Worm (Caenorhabditis elegans): ENCODE data around the gene ZK84.5.

ZK84.5 gene

ce11 chrII:6061495-6061894 lies 45.2 kb upstream of the ZK84.5 start (continued):
- TF ChIP-seq lin-38 (GFP tag; IDR thresholded peaks at IDR 0.05), result no peak
- no peak for TF ChIP-seq ceh-44 (GFP tag; IDR thresholded peaks at IDR 0.05)
- TF ChIP-seq lsy-2 (tag; optimal IDR thresholded peaks at IDR 0.05), result no peak
- TF ChIP-seq nhr-25 (tag; optimal IDR thresholded peaks at IDR 0.05; ENCODE audit: borderline replicate concordance, insufficient read depth), result no peak
- no peak for TF ChIP-seq lin-39 (tag; optimal IDR thresholded peaks at IDR 0.05)
- TF ChIP-seq mep-1 (tag; optimal IDR thresholded peaks at IDR 0.05), result no peak
- no peak for TF ChIP-seq madf-5 (GFP tag; IDR thresholded peaks at IDR 0.05)
- TF ChIP-seq daf-8 (GFP tag; IDR thresholded peaks at IDR 0.05), result no peak
- TF ChIP-seq aha-1 (tag), result peak; percentile 95
- no peak for TF ChIP-seq zfp-2 (tag; optimal IDR thresholded peaks at IDR 0.05)
- no peak for TF ChIP-seq F44E2.7 (GFP tag; IDR thresholded peaks at IDR 0.05)
- TF ChIP-seq ama-1 (optimal IDR thresholded peaks at IDR 0.05), result no peak
- no peak for TF ChIP-seq nhr-41 (GFP tag; IDR thresholded peaks at IDR 0.05)
- no peak for TF ChIP-seq mdt-29 (GFP tag; IDR thresholded peaks at IDR 0.05)
- TF ChIP-seq pha-4 (GFP tag; IDR thresholded peaks at IDR 0.05), result no peak
- no peak for TF ChIP-seq pha-4 (tag; optimal IDR thresholded peaks at IDR 0.05)
- TF ChIP-seq egl-27 (tag; optimal IDR thresholded peaks at IDR 0.05), result no peak
- TF ChIP-seq ceh-62 (tag; optimal IDR thresholded peaks at IDR 0.05), result no peak
- TF ChIP-seq mxl-2 (GFP tag; conservative IDR thresholded peaks at IDR 0.05), result no peak
- peak; percentile 28 for TF ChIP-seq nhr-28 (tag; optimal IDR thresholded peaks at IDR 0.05)
- peak; percentile 48 for TF ChIP-seq nhr-48 (tag; optimal IDR thresholded peaks at IDR 0.05)
- peak in 1 of 2 experiments; percentile 88 for TF ChIP-seq hif-1 (tag; optimal IDR thresholded peaks at IDR 0.05)
- TF ChIP-seq daf-16 (GFP tag; optimal IDR thresholded peaks at IDR 0.05), result no peak
- TF ChIP-seq daf-16 (tag; optimal IDR thresholded peaks at IDR 0.05), result no peak
- TF ChIP-seq snpc-1.2 (GFP tag; IDR thresholded peaks at IDR 0.05), result no peak
- peak; percentile 64 for TF ChIP-seq dmd-6 (GFP tag; IDR thresholded peaks at IDR 0.05)
- TF ChIP-seq nhr-42 (GFP tag; IDR thresholded peaks at IDR 0.05), result no peak
- no peak for TF ChIP-seq ztf-11 (tag; optimal IDR thresholded peaks at IDR 0.05)
- TF ChIP-seq mes-2 (tag; optimal IDR thresholded peaks at IDR 0.05; ENCODE audit: poor library complexity, severe bottlenecking), result peak; percentile 99
- TF ChIP-seq ceh-32 (tag; optimal IDR thresholded peaks at IDR 0.05; ENCODE audit: poor library complexity), result no peak
- TF ChIP-seq T26A8.4 (GFP tag; IDR thresholded peaks at IDR 0.05), result 0 out of 2 replicates have a peak, but pooled peaks have one; percentile 19
- no peak for TF ChIP-seq jun-1 (tag; optimal IDR thresholded peaks at IDR 0.05)
- TF ChIP-seq ZK337.2 (GFP tag; IDR thresholded peaks at IDR 0.05), result peak; percentile 92
- TF ChIP-seq F26F4.8 (GFP tag; conservative IDR thresholded peaks at IDR 0.05), result no peak
- no peak for TF ChIP-seq D1046.2 (GFP tag; IDR thresholded peaks at IDR 0.05)
- TF ChIP-seq cey-2 (tag; optimal IDR thresholded peaks at IDR 0.05; ENCODE audit: borderline replicate concordance, insufficient read depth), result no peak
- TF ChIP-seq nhr-237 (tag; optimal IDR thresholded peaks at IDR 0.05), result no peak
- TF ChIP-seq Y105C5A.15 (GFP tag; IDR thresholded peaks at IDR 0.05), result no peak
- TF ChIP-seq vab-7 (GFP tag; IDR thresholded peaks at IDR 0.05), result no peak
- TF ChIP-seq T20F7.1 (GFP tag; optimal IDR thresholded peaks at IDR 0.05), result peak; percentile 51
- no peak for TF ChIP-seq tag-97 (GFP tag; IDR thresholded peaks at IDR 0.05)
- peak; percentile 63 for TF ChIP-seq hlh-30 (tag; optimal IDR thresholded peaks at IDR 0.05; ENCODE audit: insufficient read depth)

DNA sequence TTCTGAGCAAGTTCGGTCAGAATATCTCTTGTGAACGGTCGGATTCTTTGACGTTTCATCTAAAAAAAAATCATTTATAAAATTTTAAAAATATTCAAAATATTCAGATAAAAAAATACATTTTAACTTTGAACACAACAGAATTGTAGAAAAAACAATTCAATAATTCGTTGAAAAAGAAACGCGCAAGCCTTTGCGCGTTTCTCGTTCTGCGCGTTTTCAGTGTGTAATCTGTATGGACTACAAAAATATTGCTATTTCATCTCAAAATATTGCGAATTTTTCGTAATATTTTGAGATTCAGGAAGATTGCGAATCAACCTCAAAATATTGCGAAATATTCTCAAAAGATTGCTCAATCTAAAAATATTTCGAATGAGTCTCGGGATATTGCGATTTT lies 39.6 kb upstream of the ZK84.5 start, which contains the start of gene R12C12.7:
Gene R12C12.7 (minus strand): TSS at position 59 of the 400 bp plus-strand sequence.
- TF ChIP-seq dve-1 (tag; optimal IDR thresholded peaks at IDR 0.05; ENCODE audit: insufficient read depth) (peak; percentile 18), T20F7.1 (GFP tag; optimal IDR thresholded peaks at IDR 0.05) (no peak), dpl-1 (GFP tag; optimal IDR thresholded peaks at IDR 0.05) (peak; percentile 51), ceh-20 (GFP tag; IDR thresholded peaks at IDR 0.05) (no peak), jun-1 (tag; optimal IDR thresholded peaks at IDR 0.05) (no peak), lin-38 (GFP tag; IDR thresholded peaks at IDR 0.05) (0 out of 2 replicates have a peak, but pooled peaks have one; percentile 26), nhr-6 (tag; optimal IDR thresholded peaks at IDR 0.05) (no peak), daf-12 (tag; optimal IDR thresholded peaks at IDR 0.05) (no peak), daf-16 (GFP tag; optimal IDR thresholded peaks at IDR 0.05) (no peak), daf-16 (tag; optimal IDR thresholded peaks at IDR 0.05) (peak; percentile 4), zfp-2 (tag; optimal IDR thresholded peaks at IDR 0.05) (no peak), pqm-1 (tag; optimal IDR thresholded peaks at IDR 0.05) (peak; percentile 72), mes-2 (tag; optimal IDR thresholded peaks at IDR 0.05; ENCODE audit: poor library complexity, severe bottlenecking) (peak; percentile 70), nhr-28 (tag; optimal IDR thresholded peaks at IDR 0.05) (peak; percentile 76), madf-5 (GFP tag; IDR thresholded peaks at IDR 0.05) (no peak), lsy-2 (tag; optimal IDR thresholded peaks at IDR 0.05) (peak in 1 of 2 experiments; percentile 55), lim-7 (GFP tag; IDR thresholded peaks at IDR 0.05) (no peak), nhr-41 (GFP tag; IDR thresholded peaks at IDR 0.05) (no peak), ama-1 (optimal IDR thresholded peaks at IDR 0.05) (no peak), hlh-30 (tag; optimal IDR thresholded peaks at IDR 0.05; ENCODE audit: insufficient read depth) (peak; percentile 30)

All from whole organism, L4 larva.